Worm (Caenorhabditis elegans) whole organism, midembryonic: ENCODE data around the gene pcs-1.

ENCODE experiments used
- T22C8.4 ChIP-seq: fragments of 200-800 bp; sonication (Bioruptor generic); IDR thresholded peaks from 2 replicates; pipeline ENCODE4 v1.3.6; 2022; ENCODE audit warnings: missing genetic modification characterization, missing compliant biosample characterization
- flt-1 ChIP-seq: fragments of 200-800 bp; sonication (Bioruptor generic); IDR thresholded peaks from 2 replicates; pipeline ENCODE4 v1.3.6; 2022; ENCODE audit warnings: missing genetic modification characterization, missing compliant biosample characterization
- med-1 ChIP-seq: sonication (generic microtip); optimal IDR thresholded peaks from 2 replicates; lab custom pipeline; 2017; ENCODE audit warnings: missing genetic modification characterization, mild to moderate bottlenecking, missing compliant biosample characterization, antibody characterized with exemption, missing genetic modification reagents; ENCODE audit not compliant: insufficient read depth
- ref-1 ChIP-seq: fragments of 200-800 bp; sonication (Bioruptor generic); conservative IDR thresholded peaks from 2 replicates; pipeline ENCODE4 v1.3.6; 2022; ENCODE audit warnings: missing genetic modification reagents, missing genetic modification characterization, missing compliant biosample characterization
- tab-1 ChIP-seq: fragments of 200-800 bp; sonication (Bioruptor generic); IDR thresholded peaks from 2 replicates; pipeline ENCODE4 v1.3.6; 2022; ENCODE audit warnings: missing genetic modification characterization, missing compliant biosample characterization
- ztf-23 ChIP-seq: fragments of 200-800 bp; sonication (Bioruptor generic); IDR thresholded peaks from 2 replicates; pipeline ENCODE4 v1.3.6; 2022; ENCODE audit warnings: missing genetic modification reagents, missing genetic modification characterization, missing compliant biosample characterization
- ztf-29 ChIP-seq: fragments of 200-800 bp; sonication (Bioruptor generic); IDR thresholded peaks from 2 replicates; pipeline ENCODE4 v1.3.6; 2022; ENCODE audit warnings: missing genetic modification reagents, missing genetic modification characterization, missing compliant biosample characterization

DNA sequence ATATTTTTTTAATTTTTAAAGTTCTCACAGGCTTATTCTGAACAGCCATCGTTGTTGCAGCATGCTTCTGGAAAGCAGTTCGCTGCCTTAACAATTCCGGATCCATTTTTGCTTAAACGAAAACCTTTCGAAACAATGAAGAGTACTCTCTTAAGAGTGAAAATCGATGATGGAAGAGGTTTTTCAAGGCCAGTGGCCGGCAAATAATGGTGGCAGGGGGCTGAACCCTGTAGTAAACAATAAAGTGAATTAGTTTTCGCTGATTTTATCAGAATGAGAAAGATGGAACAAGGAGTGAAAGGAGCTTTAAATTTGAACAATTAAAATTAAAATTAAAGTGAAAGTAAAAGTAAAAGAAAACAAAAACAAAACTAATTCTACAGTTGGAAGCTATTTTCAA, 35.2 kb downstream of the pcs-1 start, which contains the start of gene gtf-2E2:
- TF ChIP-seq tab-1 (no peak), ref-1 (GFP tag; lab: Robert Waterston, UW) (no peak), T22C8.4 (GFP tag; lab: Robert Waterston, UW) (peak; percentile 62), ztf-23 (GFP tag; lab: Robert Waterston, UW) (no peak), med-1 (GFP tag; lab: Kevin White, UChicago) (no peak), flt-1 (GFP tag; lab: Robert Waterston, UW) (no peak), ztf-29 (GFP tag; lab: Robert Waterston, UW) (no peak)
